Worm (Caenorhabditis elegans) whole organism, mixed stage, embryonic: ENCODE data around the gene iglr-1.

Experiments used
- M03D4.4 ChIP-seq: sonication (generic microtip); optimal IDR thresholded peaks from 2 replicates; lab custom pipeline; 2017; ENCODE audit warnings: mild to moderate bottlenecking, missing genetic modification characterization, missing compliant biosample characterization
- bed-3 ChIP-seq: fragments of 200-800 bp; sonication (Bioruptor generic); optimal IDR thresholded peaks from 3 replicates; lab custom pipeline; 2018; ENCODE audit warnings: mild to moderate bottlenecking, missing genetic modification characterization, moderate library complexity, missing compliant biosample characterization
- blmp-1 ChIP-seq: fragments of 150-350 bp; optimal IDR thresholded peaks from 2 replicates; lab custom pipeline; 2014; ENCODE audit warnings: missing biosample characterization, missing genetic modification characterization
- ceh-39 ChIP-seq: fragments of 150-350 bp; optimal IDR thresholded peaks from 2 replicates; lab custom pipeline; 2014; ENCODE audit warnings: missing biosample characterization, missing genetic modification characterization
- ceh-43 ChIP-seq: fragments of 200-800 bp; sonication (Bioruptor generic); optimal IDR thresholded peaks from 2 replicates; lab custom pipeline; 2018; ENCODE audit warnings: mild to moderate bottlenecking, missing genetic modification characterization, moderate library complexity, missing compliant biosample characterization
- ceh-83 ChIP-seq: fragments of 200-800 bp; sonication (Bioruptor generic); optimal IDR thresholded peaks from 2 replicates; lab custom pipeline; 2018; ENCODE audit warnings: mild to moderate bottlenecking, missing genetic modification characterization, missing compliant biosample characterization
- ces-1 ChIP-seq: fragments of 150-350 bp; optimal IDR thresholded peaks from 2 replicates; lab custom pipeline; 2014; ENCODE audit warnings: missing biosample characterization, missing genetic modification reagents, missing genetic modification characterization
- cnd-1 ChIP-seq: fragments of 200-800 bp; sonication (Bioruptor generic); optimal IDR thresholded peaks from 2 replicates; lab custom pipeline; 2018; ENCODE audit warnings: mild to moderate bottlenecking, missing genetic modification characterization, missing compliant biosample characterization
- drap-1 ChIP-seq: fragments of 200-800 bp; sonication (Bioruptor generic); optimal IDR thresholded peaks from 3 replicates; lab custom pipeline; 2018; ENCODE audit warnings: mild to moderate bottlenecking, missing genetic modification characterization, missing compliant biosample characterization
- elt-1 ChIP-seq: sonication (generic microtip); optimal IDR thresholded peaks from 2 replicates; lab custom pipeline; 2017; ENCODE audit warnings: missing genetic modification characterization, mild to moderate bottlenecking, missing compliant biosample characterization, antibody characterized with exemption, moderate library complexity, borderline replicate concordance; ENCODE audit not compliant: insufficient read depth
- elt-3 ChIP-seq: fragments of 150-350 bp; optimal IDR thresholded peaks from 2 replicates; lab custom pipeline; 2014; ENCODE audit warnings: missing biosample characterization, missing genetic modification characterization
- flh-1 ChIP-seq: fragments of 200-800 bp; sonication (Bioruptor generic); optimal IDR thresholded peaks from 2 replicates; lab custom pipeline; 2018; ENCODE audit warnings: mild to moderate bottlenecking, missing genetic modification characterization, moderate library complexity, missing compliant biosample characterization
- ham-2 ChIP-seq: fragments of 200-800 bp; sonication (Bioruptor generic); optimal IDR thresholded peaks from 2 replicates; lab custom pipeline; 2018; ENCODE audit warnings: mild to moderate bottlenecking, missing genetic modification characterization, missing compliant biosample characterization
- hlh-1 ChIP-seq: fragments of 150-350 bp; optimal IDR thresholded peaks from 2 replicates; lab custom pipeline; 2014; ENCODE audit warnings: missing biosample characterization, missing genetic modification reagents, missing genetic modification characterization
- lin-13 ChIP-seq: fragments of 150-350 bp; optimal IDR thresholded peaks from 2 replicates; lab custom pipeline; 2014; ENCODE audit warnings: missing biosample characterization, missing genetic modification characterization
- lin-32 ChIP-seq: fragments of 200-800 bp; sonication (Bioruptor generic); optimal IDR thresholded peaks from 2 replicates; lab custom pipeline; 2018; ENCODE audit warnings: mild to moderate bottlenecking, missing genetic modification characterization, missing compliant biosample characterization
- lsy-2 ChIP-seq: fragments of 150-350 bp; optimal IDR thresholded peaks from 2 replicates; lab custom pipeline; 2014; ENCODE audit warnings: missing biosample characterization, missing genetic modification characterization
- mab-5 ChIP-seq: fragments of 150-350 bp; optimal IDR thresholded peaks from 2 replicates; lab custom pipeline; 2014; ENCODE audit warnings: missing biosample characterization, missing genetic modification characterization
- mep-1 ChIP-seq: fragments of 150-350 bp; optimal IDR thresholded peaks from 2 replicates; lab custom pipeline; 2017; ENCODE audit warnings: missing biosample characterization, missing genetic modification reagents, missing genetic modification characterization, inconsistent platforms
- mls-2 ChIP-seq: sonication (generic microtip); optimal IDR thresholded peaks from 2 replicates; lab custom pipeline; 2016; ENCODE audit warnings: mild to moderate bottlenecking, missing genetic modification characterization, moderate library complexity, missing compliant biosample characterization
- nhr-12 ChIP-seq: fragments of 150-350 bp; optimal IDR thresholded peaks from 2 replicates; lab custom pipeline; 2014; ENCODE audit warnings: missing biosample characterization, missing genetic modification characterization
- nhr-2 ChIP-seq: fragments of 150-350 bp; optimal IDR thresholded peaks from 2 replicates; lab custom pipeline; 2014; ENCODE audit warnings: missing biosample characterization, missing genetic modification characterization
- nhr-237 ChIP-seq: fragments of 150-350 bp; optimal IDR thresholded peaks from 2 replicates; lab custom pipeline; 2014; ENCODE audit warnings: missing biosample characterization, missing genetic modification characterization
- nhr-28 ChIP-seq: fragments of 150-350 bp; optimal IDR thresholded peaks from 2 replicates; lab custom pipeline; 2014; ENCODE audit warnings: missing biosample characterization, missing genetic modification characterization
- nhr-76 ChIP-seq: sonication (generic microtip); optimal IDR thresholded peaks from 2 replicates; lab custom pipeline; 2017; ENCODE audit warnings: missing biosample characterization, missing genetic modification characterization
- pha-4 ChIP-seq: fragments of 150-350 bp; optimal IDR thresholded peaks from 2 replicates; lab custom pipeline; 2018; ENCODE audit warnings: missing biosample characterization, missing genetic modification reagents, missing genetic modification characterization
- sem-2 ChIP-seq: fragments of 200-800 bp; sonication (Bioruptor generic); optimal IDR thresholded peaks from 2 replicates; lab custom pipeline; 2018; ENCODE audit warnings: mild to moderate bottlenecking, missing genetic modification characterization, missing compliant biosample characterization
- snpc-4 ChIP-seq: fragments of 150-350 bp; optimal IDR thresholded peaks from 2 replicates; lab custom pipeline; 2014; ENCODE audit warnings: missing biosample characterization, missing genetic modification characterization
- sptf-1 ChIP-seq: sonication (generic microtip); optimal IDR thresholded peaks from 2 replicates; lab custom pipeline; 2017; ENCODE audit warnings: mild to moderate bottlenecking, missing genetic modification characterization, moderate library complexity, missing compliant biosample characterization
- tbx-8 ChIP-seq: fragments of 200-800 bp; sonication (Bioruptor generic); optimal IDR thresholded peaks from 2 replicates; lab custom pipeline; 2018; ENCODE audit warnings: mild to moderate bottlenecking, missing genetic modification characterization, moderate library complexity, missing compliant biosample characterization
- unc-120 ChIP-seq: sonication (generic microtip); optimal IDR thresholded peaks from 2 replicates; lab custom pipeline; 2017; ENCODE audit warnings: missing genetic modification characterization, missing compliant biosample characterization; ENCODE audit not compliant: poor library complexity, severe bottlenecking
- unc-39 ChIP-seq: fragments of 150-350 bp; optimal IDR thresholded peaks from 2 replicates; lab custom pipeline; 2014; ENCODE audit warnings: missing biosample characterization, missing genetic modification characterization
- unc-62 ChIP-seq: fragments of 150-350 bp; optimal IDR thresholded peaks from 2 replicates; lab custom pipeline; 2014; ENCODE audit warnings: missing biosample characterization, missing genetic modification reagents, missing genetic modification characterization
- zip-8 ChIP-seq: fragments of 150-350 bp; optimal IDR thresholded peaks from 2 replicates; lab custom pipeline; 2014; ENCODE audit warnings: missing biosample characterization, missing genetic modification characterization
- ztf-11 ChIP-seq: fragments of 150-350 bp; optimal IDR thresholded peaks from 2 replicates; lab custom pipeline; 2014; ENCODE audit warnings: missing biosample characterization, missing genetic modification characterization

The iglr-1 gene

ce11 chrX:14991280-14991679 lies at the start of gene iglr-1:
TSS of gene iglr-1 (minus strand) at chrX:14991380.
- TF ChIP-seq bed-3 (GFP tag; lab: Kevin White, UChicago): no peak
- no peak for TF ChIP-seq unc-39
- no peak for TF ChIP-seq nhr-12 (tag; lab: Kevin White, UChicago)
- no peak for TF ChIP-seq nhr-28
- TF ChIP-seq snpc-4 (tag; lab: Kevin White, UChicago): no peak
- TF ChIP-seq tbx-8: no peak
- TF ChIP-seq mab-5: no peak
- TF ChIP-seq nhr-237: no peak
- no peak for TF ChIP-seq hlh-1 (tag; lab: Kevin White, UChicago)
- no peak for TF ChIP-seq lsy-2 (tag; lab: Kevin White, UChicago)
- TF ChIP-seq nhr-76: no peak
- no peak for TF ChIP-seq blmp-1
- TF ChIP-seq mls-2 (tag; lab: Kevin White, UChicago): no peak
- TF ChIP-seq ceh-39 (tag; lab: Kevin White, UChicago): no peak
- no peak for TF ChIP-seq ham-2 (GFP tag; lab: Kevin White, UChicago)
- TF ChIP-seq unc-62: no peak
- no peak for TF ChIP-seq ceh-43
- TF ChIP-seq ztf-11: no peak
- no peak for TF ChIP-seq zip-8 (tag; lab: Kevin White, UChicago)

- TF ChIP-seq hlh-1 (tag; lab: Kevin White, UChicago) (peak; percentile 99), M03D4.4 (tag; lab: Kevin White, UChicago) (peak; percentile 19), nhr-12 (tag; lab: Kevin White, UChicago) (no peak), elt-1 (tag; lab: Kevin White, UChicago) (peak; percentile 28), nhr-2 (peak; percentile 55), ham-2 (GFP tag; lab: Kevin White, UChicago) (peak; percentile 90), ces-1 (GFP tag; lab: Kevin White, UChicago) (no peak), bed-3 (GFP tag; lab: Kevin White, UChicago) (no peak), ztf-11 (no peak), pha-4 (tag; lab: Kevin White, UChicago) (peak; percentile 92), snpc-4 (tag; lab: Kevin White, UChicago) (no peak), nhr-76 (no peak), zip-8 (tag; lab: Kevin White, UChicago) (no peak), lin-32 (GFP tag; lab: Kevin White, UChicago) (no peak), unc-62 (peak; percentile 78), ceh-39 (tag; lab: Kevin White, UChicago) (peak; percentile 65), nhr-237 (peak; percentile 77), nhr-28 (no peak), sem-2 (GFP tag; lab: Kevin White, UChicago) (no peak), cnd-1 (tag; lab: Kevin White, UChicago) (peak; percentile 72), mls-2 (tag; lab: Kevin White, UChicago) (peak; percentile 67), tbx-8 (peak; percentile 22), lsy-2 (tag; lab: Kevin White, UChicago) (peak; percentile 59), elt-3 (tag; lab: Kevin White, UChicago) (peak; percentile 20), mab-5 (no peak), drap-1 (peak; percentile 74), ceh-43 (no peak), unc-39 (peak; percentile 92), flh-1 (GFP tag; lab: Kevin White, UChicago) (no peak), mep-1 (tag; lab: Kevin White, UChicago) (peak; percentile 78), sptf-1 (tag; lab: Kevin White, UChicago) (peak; percentile 77), unc-120 (peak; percentile 12), lin-13 (peak; percentile 89), blmp-1 (no peak), ceh-83 (GFP tag; lab: Kevin White, UChicago) (no peak)
- TF ChIP-seq, all 35 proteins: peak for 20
Observed at ce11 chrX:15040552-15041080, 49.4 kb upstream of the iglr-1 start, which contains the start of gene C18B12.4. TSS of gene C18B12.4 (minus strand) at chrX:15040602.

- TF ChIP-seq nhr-12 (tag; lab: Kevin White, UChicago): no peak
- TF ChIP-seq sem-2 (GFP tag; lab: Kevin White, UChicago): no peak
- TF ChIP-seq ceh-39 (tag; lab: Kevin White, UChicago): no peak
- no peak for TF ChIP-seq pha-4 (tag; lab: Kevin White, UChicago)
- no peak for TF ChIP-seq mep-1 (tag; lab: Kevin White, UChicago)
Observed at ce11 chrX:15039696-15040212, 48.6 kb upstream of the iglr-1 start.
